Fruit fly (Drosophila melanogaster) S2 (cell line): ENCODE results near the gene Cpr23B.

Experiments
- CG8478 ChIP-seq: fragments of >200 bp; optimal IDR thresholded peaks from 2 replicates; lab custom pipeline; 2018
- CTCF ChIP-seq, 2 experiments: fragments of >200 bp; optimal IDR thresholded peaks; 2 replicates each; lab custom pipeline; 2018

dm6 chr2L:2802527-2802926, 35.7 kb upstream of the Cpr23B start:
- TF ChIP-seq CG8478 (lab: Kevin White, UChicago): no peak
- no peak for TF ChIP-seq CTCF (optimal IDR thresholded peaks at IDR 0.05; lab: Kevin White, UChicago)
